Worm (Caenorhabditis elegans) whole organism, L4 larva: ENCODE measurements around the gene C33D9.13.

Experiments used
- F10B5.3 ChIP-seq: sonication (generic microtip); optimal IDR thresholded peaks from 2 replicates; lab custom pipeline; 2016; ENCODE audit warnings: mild to moderate bottlenecking, missing genetic modification characterization, missing compliant biosample characterization
- ceh-28 ChIP-seq: fragments of 150-350 bp; optimal IDR thresholded peaks from 2 replicates; lab custom pipeline; 2014; ENCODE audit warnings: missing biosample characterization, missing genetic modification reagents, missing genetic modification characterization
- ces-1 ChIP-seq: fragments of 150-350 bp; sonication (generic microtip); optimal IDR thresholded peaks from 4 replicates; lab custom pipeline; 2014; ENCODE audit warnings: missing biosample characterization, missing genetic modification reagents, missing genetic modification characterization
- daf-12 ChIP-seq: fragments of 150-350 bp; optimal IDR thresholded peaks from 2 replicates; lab custom pipeline; 2014; ENCODE audit warnings: missing biosample characterization, missing genetic modification reagents, missing genetic modification characterization
- lin-13 ChIP-seq: fragments of 150-350 bp; optimal IDR thresholded peaks from 2 replicates; lab custom pipeline; 2014; ENCODE audit warnings: missing biosample characterization, missing genetic modification reagents, missing genetic modification characterization
- nhr-102 ChIP-seq: sonication (generic microtip); optimal IDR thresholded peaks from 2 replicates; lab custom pipeline; 2016; ENCODE audit warnings: mild to moderate bottlenecking, missing genetic modification characterization, moderate library complexity, missing compliant biosample characterization
- nhr-237 ChIP-seq: sonication (generic microtip); optimal IDR thresholded peaks from 2 replicates; lab custom pipeline; 2017; ENCODE audit warnings: missing biosample characterization, missing genetic modification characterization
- nhr-25 ChIP-seq: sonication (generic microtip); optimal IDR thresholded peaks from 2 replicates; lab custom pipeline; 2017; ENCODE audit warnings: missing genetic modification characterization, mild to moderate bottlenecking, missing compliant biosample characterization, antibody characterized with exemption, moderate library complexity, borderline replicate concordance; ENCODE audit not compliant: insufficient read depth
- nhr-48 ChIP-seq: sonication (generic microtip); optimal IDR thresholded peaks from 2 replicates; lab custom pipeline; 2016; ENCODE audit warnings: mild to moderate bottlenecking, missing genetic modification characterization, missing compliant biosample characterization
- pha-4 ChIP-seq, 2 experiments: fragments of 150-350 bp in 1 of 2; fragments of 200-800 bp in 1 of 2; sonication (Bioruptor generic) in 1 of 2; IDR thresholded peaks in 1 of 2; optimal IDR thresholded peaks in 1 of 2; 2 replicates each; pipeline versions ENCODE4 v1.3.6 to Lab custom; 2014 to 2022; ENCODE audit warnings: missing genetic modification characterization in 2 of 2, missing genetic modification reagents in 2 of 2, missing biosample characterization in 1 of 2, missing compliant biosample characterization in 1 of 2
- snpc-4 ChIP-seq: fragments of 150-350 bp; optimal IDR thresholded peaks from 2 replicates; lab custom pipeline; 2014; ENCODE audit warnings: missing biosample characterization, missing genetic modification characterization
- tra-1 ChIP-seq: fragments of 200-800 bp; sonication (Bioruptor generic); IDR thresholded peaks from 2 replicates; pipeline ENCODE4 v1.3.6; 2022; ENCODE audit warnings: missing genetic modification reagents, missing genetic modification characterization, missing compliant biosample characterization
- unc-62 ChIP-seq, 3 experiments: fragments of 150-350 bp in 1 of 3; sonication (generic microtip); optimal IDR thresholded peaks in 2 of 3; peaks in 1 of 3; 1 replicate in 1 of 3; 2 replicates in 2 of 3; lab custom pipeline; 2014 to 2017; ENCODE audit warnings: missing biosample characterization in 3 of 3, missing genetic modification characterization in 3 of 3, missing genetic modification reagents in 3 of 3, missing genotype in 1 of 3

DNA sequence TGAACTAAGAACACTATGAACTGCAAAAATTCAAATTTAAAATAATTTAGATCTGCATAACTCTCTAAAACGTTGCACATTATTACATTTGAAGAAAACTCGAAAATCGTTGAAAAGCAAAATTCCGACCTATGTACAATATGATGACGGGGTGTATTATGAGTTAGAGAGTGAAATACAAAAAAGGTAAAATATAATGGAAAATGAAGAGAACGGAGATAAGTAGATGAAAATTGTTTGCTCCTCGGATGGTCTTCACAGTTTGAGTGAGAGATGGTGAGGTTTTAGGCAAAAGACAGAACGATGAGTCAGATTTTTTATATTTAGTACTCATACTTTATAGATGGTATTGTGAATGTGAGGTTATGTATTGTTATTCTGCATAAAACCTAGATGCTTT lies 22.2 kb upstream of the C33D9.13 start:
- TF ChIP-seq unc-62 (GFP tag; optimal IDR thresholded peaks at IDR 0.05 in 1 of 2; lab: Kevin White, UChicago): no peak
- TF ChIP-seq unc-62 (tag; optimal IDR thresholded peaks at IDR 0.05; lab: Kevin White, UChicago): no peak
- no peak for TF ChIP-seq nhr-25 (tag; lab: Kevin White, UChicago)
- no peak for TF ChIP-seq ces-1 (GFP tag; lab: Kevin White, UChicago)
- no peak for TF ChIP-seq nhr-102 (tag; lab: Kevin White, UChicago)
- no peak for TF ChIP-seq snpc-4 (tag; lab: Kevin White, UChicago)
- TF ChIP-seq ceh-28 (tag; lab: Kevin White, UChicago): no peak
- TF ChIP-seq F10B5.3: no peak
- no peak for TF ChIP-seq tra-1 (GFP tag; lab: Robert Waterston, UW)
- no peak for TF ChIP-seq nhr-48 (tag; lab: Kevin White, UChicago)
- no peak for TF ChIP-seq nhr-237 (tag; lab: Kevin White, UChicago)
- TF ChIP-seq lin-13: no peak
- no peak for TF ChIP-seq pha-4 (GFP tag; IDR thresholded peaks at IDR 0.05; lab: Robert Waterston, UW)
- TF ChIP-seq pha-4 (tag; optimal IDR thresholded peaks at IDR 0.05; lab: Kevin White, UChicago): no peak
- TF ChIP-seq daf-12: no peak
